Fruit fly (Drosophila melanogaster): ENCODE data around the gene Cpr78Cc.

Gene Cpr78Cc

DNA sequence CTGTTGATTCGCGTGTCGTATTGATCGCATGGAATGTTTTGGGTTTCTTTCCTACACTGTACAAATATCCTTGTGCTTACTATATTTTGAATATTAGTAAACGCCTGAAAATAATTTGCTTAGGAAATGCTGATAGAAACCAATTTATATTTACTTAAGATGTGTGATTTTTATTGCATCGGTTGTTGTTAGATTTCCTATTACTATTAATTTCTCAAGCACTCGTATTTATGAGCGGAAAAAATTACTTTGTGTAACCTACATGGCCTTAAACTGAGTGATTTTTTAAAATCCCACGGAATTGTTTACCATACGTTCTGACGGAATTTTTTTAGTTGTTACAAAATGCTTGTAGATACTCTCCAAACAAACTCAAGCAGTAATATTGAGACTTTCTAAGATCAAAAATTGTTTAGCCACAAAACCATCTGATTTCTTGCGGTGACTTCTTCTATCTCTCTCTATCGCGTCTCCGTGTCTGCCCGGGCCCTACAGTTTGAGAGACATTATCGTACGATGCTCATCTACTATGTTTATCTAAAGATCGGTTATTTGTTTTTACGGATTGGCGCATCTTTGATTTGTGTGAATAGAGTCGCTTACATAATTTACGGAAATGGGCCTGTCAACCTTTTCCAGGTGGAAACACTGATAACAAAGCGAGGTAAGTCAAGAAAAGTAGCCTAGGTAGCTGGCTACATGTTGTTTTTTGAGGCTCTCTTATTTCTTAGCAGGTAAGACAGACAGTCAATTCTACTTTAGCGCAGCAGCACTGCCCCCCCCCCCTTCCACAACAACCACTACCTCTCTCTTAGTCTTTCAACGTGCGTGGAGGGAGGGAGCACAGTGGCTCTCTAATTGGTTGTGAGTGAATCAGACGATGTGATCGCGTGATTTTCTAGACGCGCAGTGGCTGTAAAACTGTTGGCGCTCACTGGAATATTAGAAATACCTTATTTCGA, 23.8 kb upstream of the Cpr78Cc start (continued):
- peak; percentile 38 for TF ChIP-seq slbo (GFP tag; IDR thresholded peaks at IDR 0.05)
- peak; percentile 16 for TF ChIP-seq BEAF-32 (GFP tag; optimal IDR thresholded peaks at IDR 0.05)
- peak; percentile 52 for TF ChIP-seq CG12659 (GFP tag; optimal IDR thresholded peaks at IDR 0.05)
- TF ChIP-seq dmrt11E (tag; optimal IDR thresholded peaks at IDR 0.05) = peak; percentile 74
- peak; percentile 36 for TF ChIP-seq CG18599 (GFP tag; optimal IDR thresholded peaks at IDR 0.05)
- TF ChIP-seq CG10321 (GFP tag; IDR thresholded peaks at IDR 0.05) = no peak
- TF ChIP-seq CG2875 (GFP tag; optimal IDR thresholded peaks at IDR 0.05) = no peak
- peak; percentile 56 for TF ChIP-seq CG33557 (GFP tag; optimal IDR thresholded peaks at IDR 0.05)
- peak; percentile 18 for TF ChIP-seq D19B (GFP tag; optimal IDR thresholded peaks at IDR 0.05)
- peak; percentile 5 for TF ChIP-seq Bdp1 (GFP tag; optimal IDR thresholded peaks at IDR 0.05)
- no peak for TF ChIP-seq salm (tag; optimal IDR thresholded peaks at IDR 0.05)
- peak; percentile 33 for TF ChIP-seq Lhr (GFP tag; optimal IDR thresholded peaks at IDR 0.05)
- no peak for TF ChIP-seq nerfin-2 (GFP tag; IDR thresholded peaks at IDR 0.05; ENCODE audit: partially characterized antibody)
- peak; percentile 43 for TF ChIP-seq CG6689 (GFP tag; IDR thresholded peaks at IDR 0.05)
- TF ChIP-seq peb (GFP tag; IDR thresholded peaks at IDR 0.05) = no peak
- peak; percentile 58 for TF ChIP-seq Blimp-1 (GFP tag; optimal IDR thresholded peaks at IDR 0.05)
- TF ChIP-seq repo (GFP tag; optimal IDR thresholded peaks at IDR 0.05) = peak; percentile 21
- TF ChIP-seq h (optimal IDR thresholded peaks at IDR 0.05) = no peak
- TF ChIP-seq Antp (GFP tag; optimal IDR thresholded peaks at IDR 0.05) = peak; percentile 52
- TF ChIP-seq sob (GFP tag; IDR thresholded peaks at IDR 0.05) = no peak
- TF ChIP-seq CG4404 (GFP tag; IDR thresholded peaks at IDR 0.05) = peak; percentile 50; the same call in 1 of the 2 replicates
- no peak for TF ChIP-seq B-H1 (GFP tag; IDR thresholded peaks at IDR 0.05)
- TF ChIP-seq Sox100B (GFP tag; optimal IDR thresholded peaks at IDR 0.05) = peak; percentile 77
- TF ChIP-seq sisA (GFP tag; IDR thresholded peaks at IDR 0.05) = peak; percentile 54
- TF ChIP-seq Spps (tag; optimal IDR thresholded peaks at IDR 0.05) = peak; percentile 27
- TF ChIP-seq nerfin-1 (tag; optimal IDR thresholded peaks at IDR 0.05) = peak; percentile 41
- TF ChIP-seq CG14965 (GFP tag; optimal IDR thresholded peaks at IDR 0.05; ENCODE audit: borderline replicate concordance) = no peak
- peak; percentile 63 for TF ChIP-seq CG13424 (tag; optimal IDR thresholded peaks at IDR 0.05)
- no peak for TF ChIP-seq dimm (GFP tag; IDR thresholded peaks at IDR 0.05)
- no peak for TF ChIP-seq Aef1 (GFP tag; IDR thresholded peaks at IDR 0.05)
- TF ChIP-seq CHES-1-like (GFP tag; optimal IDR thresholded peaks at IDR 0.05) = peak; percentile 39
- TF ChIP-seq bbx (GFP tag; IDR thresholded peaks at IDR 0.05; ENCODE audit: partially characterized antibody) = no peak
- TF ChIP-seq CG16815 (GFP tag; optimal IDR thresholded peaks at IDR 0.05) = peak; percentile 66
- no peak for TF ChIP-seq CG3065 (GFP tag; optimal IDR thresholded peaks at IDR 0.05)
- TF ChIP-seq aop (GFP tag; IDR thresholded peaks at IDR 0.05) = no peak
- TF ChIP-seq fd96Cb (tag; optimal IDR thresholded peaks at IDR 0.05) = peak; percentile 63
- TF ChIP-seq Max (GFP tag; optimal IDR thresholded peaks at IDR 0.05) = peak; percentile 71
- TF ChIP-seq tll (GFP tag; optimal IDR thresholded peaks at IDR 0.05) = peak in 1 of 2 experiments; percentile 88
- no peak for TF ChIP-seq CG32767 (GFP tag; IDR thresholded peaks at IDR 0.05)
- no peak for TF ChIP-seq MESR4 (GFP tag; optimal IDR thresholded peaks at IDR 0.05)
- no peak for TF ChIP-seq trh (GFP tag; optimal IDR thresholded peaks at IDR 0.05)
- peak; percentile 30; the same call in 1 of the 2 replicates for TF ChIP-seq CG31224 (GFP tag; IDR thresholded peaks at IDR 0.05)
- no peak for TF ChIP-seq ftz-f1 (GFP tag; optimal IDR thresholded peaks at IDR 0.05)
- TF ChIP-seq Dip3 (GFP tag; optimal IDR thresholded peaks at IDR 0.05) = peak; percentile 14
- no peak for TF ChIP-seq fd64A (GFP tag; optimal IDR thresholded peaks at IDR 0.05)
- TF ChIP-seq luna (GFP tag; optimal IDR thresholded peaks at IDR 0.05) = no peak
- peak; percentile 55 for TF ChIP-seq unpg (GFP tag; optimal IDR thresholded peaks at IDR 0.05)
- TF ChIP-seq CG8478 (optimal IDR thresholded peaks at IDR 0.05) = no peak
- no peak for TF ChIP-seq Oaz (GFP tag; IDR thresholded peaks at IDR 0.05)
